Fruit fly (Drosophila melanogaster) whole organism, embryonic: Measurements from ENCODE around the gene Pig1.
A peak's percentile ranks its signal among the peaks of the same experiment; 100 is the strongest.

Experiments
- Atf-2 ChIP-seq: fragments of 200-800 bp; sonication (Bioruptor generic); optimal IDR thresholded peaks from 2 replicates; lab custom pipeline; 2016; ENCODE audit warnings: missing biosample characterization, missing genetic modification characterization
- C15 ChIP-seq: fragments of 200-800 bp; sonication (Bioruptor generic); IDR thresholded peaks from 3 replicates; pipeline ENCODE4 v1.3.6; 2022; ENCODE audit warnings: missing biosample characterization, missing genetic modification characterization
- CG10431 ChIP-seq: fragments of 200-800 bp; sonication (Bioruptor generic); optimal IDR thresholded peaks from 3 replicates; lab custom pipeline; 2018; ENCODE audit warnings: missing biosample characterization, mild to moderate bottlenecking, missing genetic modification characterization
- CG11504 ChIP-seq: fragments of 200-800 bp; sonication (Bioruptor generic); optimal IDR thresholded peaks from 3 replicates; lab custom pipeline; 2019; ENCODE audit warnings: missing biosample characterization, mild to moderate bottlenecking, missing genetic modification characterization, moderate library complexity
- CG11695 ChIP-seq: fragments of 200-800 bp; sonication (Bioruptor generic); IDR thresholded peaks from 3 replicates; pipeline ENCODE4 v1.3.6; 2022; ENCODE audit warnings: missing biosample characterization, missing genetic modification characterization
- CG12744 ChIP-seq: fragments of 200-800 bp; sonication (Bioruptor generic); optimal IDR thresholded peaks from 2 replicates; lab custom pipeline; 2016; ENCODE audit warnings: missing biosample characterization, missing genetic modification characterization
- CG14710 ChIP-seq: fragments of 200-800 bp; sonication (Bioruptor generic); optimal IDR thresholded peaks from 3 replicates; lab custom pipeline; 2019; ENCODE audit warnings: missing biosample characterization, mild to moderate bottlenecking, missing genetic modification characterization, moderate library complexity
- CG1602 ChIP-seq: fragments of 200-800 bp; sonication (Bioruptor generic); optimal IDR thresholded peaks from 3 replicates; lab custom pipeline; 2016; ENCODE audit warnings: missing biosample characterization, missing genetic modification characterization
- CG16813 ChIP-seq: fragments of 200-800 bp; sonication (Bioruptor generic); IDR thresholded peaks from 3 replicates; pipeline ENCODE4 v1.3.6; 2022; ENCODE audit warnings: missing biosample characterization, missing genetic modification characterization; ENCODE audit not compliant: partially characterized antibody
- CG32772 ChIP-seq: fragments of 200-800 bp; sonication (Bioruptor generic); IDR thresholded peaks from 2 replicates; pipeline ENCODE4 v1.3.6; 2022; ENCODE audit warnings: missing biosample characterization, missing genetic modification characterization
- CG3847 ChIP-seq: fragments of 200-800 bp; sonication (Bioruptor generic); IDR thresholded peaks from 2 replicates; pipeline ENCODE4 v1.3.6; 2022; ENCODE audit warnings: missing biosample characterization, missing genetic modification characterization
- CG4820 ChIP-seq: fragments of 200-800 bp; sonication (Bioruptor generic); optimal IDR thresholded peaks from 3 replicates; lab custom pipeline; 2016; ENCODE audit warnings: missing biosample characterization, missing genetic modification characterization
- CG7839 ChIP-seq: fragments of 200-800 bp; sonication (Bioruptor generic); optimal IDR thresholded peaks from 3 replicates; lab custom pipeline; 2018; ENCODE audit warnings: missing biosample characterization, mild to moderate bottlenecking, missing genetic modification characterization, moderate library complexity
- CG7987 ChIP-seq: fragments of 200-800 bp; sonication (Bioruptor generic); optimal IDR thresholded peaks from 2 replicates; lab custom pipeline; 2018; ENCODE audit warnings: missing biosample characterization, mild to moderate bottlenecking, missing genetic modification characterization, moderate library complexity
- CG8281 ChIP-seq: fragments of 200-800 bp; sonication (Bioruptor generic); optimal IDR thresholded peaks from 2 replicates; lab custom pipeline; 2018; ENCODE audit warnings: missing biosample characterization, mild to moderate bottlenecking, missing genetic modification characterization, moderate library complexity
- CG9609 ChIP-seq: fragments of 200-800 bp; sonication (Bioruptor generic); optimal IDR thresholded peaks from 3 replicates; lab custom pipeline; 2016; ENCODE audit warnings: missing biosample characterization, missing genetic modification characterization
- CrebB ChIP-seq: fragments of 200-800 bp; sonication (Bioruptor generic); optimal IDR thresholded peaks from 3 replicates; lab custom pipeline; 2018; ENCODE audit warnings: missing biosample characterization, mild to moderate bottlenecking, missing genetic modification characterization
- HLH54F ChIP-seq: fragments of 200-800 bp; sonication (Bioruptor generic); optimal IDR thresholded peaks from 3 replicates; lab custom pipeline; 2016; ENCODE audit warnings: missing biosample characterization, missing genetic modification characterization
- HmgZ ChIP-seq: fragments of 200-800 bp; sonication (Bioruptor generic); optimal IDR thresholded peaks from 2 replicates; lab custom pipeline; 2018; ENCODE audit warnings: missing biosample characterization, mild to moderate bottlenecking, missing genetic modification characterization
- Hsf ChIP-seq: fragments of 200-800 bp; sonication (Bioruptor generic); optimal IDR thresholded peaks from 3 replicates; lab custom pipeline; 2016; ENCODE audit warnings: missing biosample characterization, missing genetic modification characterization
- Lim3 ChIP-seq: fragments of 200-800 bp; sonication (Bioruptor generic); IDR thresholded peaks from 2 replicates; pipeline ENCODE4 v1.3.6; 2022; ENCODE audit warnings: missing biosample characterization, missing genetic modification characterization
- NC2α ChIP-seq: fragments of 200-800 bp; sonication (Bioruptor generic); optimal IDR thresholded peaks from 2 replicates; lab custom pipeline; 2016; ENCODE audit warnings: missing biosample characterization, missing genetic modification characterization
- NC2β ChIP-seq: fragments of 200-800 bp; sonication (Bioruptor generic); optimal IDR thresholded peaks from 2 replicates; lab custom pipeline; 2016; ENCODE audit warnings: missing biosample characterization, missing genetic modification characterization
- Nf-YB ChIP-seq: fragments of 200-800 bp; sonication (Bioruptor generic); optimal IDR thresholded peaks from 3 replicates; lab custom pipeline; 2019; ENCODE audit warnings: missing biosample characterization, mild to moderate bottlenecking, missing genetic modification characterization, moderate library complexity
- Ptx1 ChIP-seq: fragments of 200-800 bp; sonication (Bioruptor generic); IDR thresholded peaks from 2 replicates; pipeline ENCODE4 v1.3.6; 2022; ENCODE audit warnings: missing biosample characterization, missing genetic modification characterization
- Side ChIP-seq: fragments of 200-800 bp; sonication (Bioruptor generic); optimal IDR thresholded peaks from 2 replicates; lab custom pipeline; 2016; ENCODE audit warnings: missing biosample characterization, missing genetic modification characterization
- Sry-δ ChIP-seq: fragments of 200-800 bp; sonication (Bioruptor generic); optimal IDR thresholded peaks from 2 replicates; lab custom pipeline; 2016; ENCODE audit warnings: missing biosample characterization, missing genetic modification characterization
- Ssrp ChIP-seq: fragments of 200-800 bp; sonication (Bioruptor generic); optimal IDR thresholded peaks from 2 replicates; lab custom pipeline; 2018; ENCODE audit warnings: missing biosample characterization, mild to moderate bottlenecking, missing genetic modification characterization, moderate library complexity
- btn ChIP-seq: fragments of 200-800 bp; sonication (Bioruptor generic); optimal IDR thresholded peaks from 2 replicates; lab custom pipeline; 2016; ENCODE audit warnings: missing biosample characterization, missing genetic modification characterization
- dm ChIP-seq: fragments of 200-800 bp; sonication (Bioruptor generic); optimal IDR thresholded peaks from 3 replicates; lab custom pipeline; 2016; ENCODE audit warnings: missing biosample characterization, missing genetic modification characterization
- exex ChIP-seq: fragments of 200-800 bp; sonication (Bioruptor generic); optimal IDR thresholded peaks from 4 replicates; lab custom pipeline; 2018; ENCODE audit warnings: missing biosample characterization, mild to moderate bottlenecking, missing genetic modification characterization, moderate library complexity
- eyg ChIP-seq: fragments of 200-800 bp; sonication (Bioruptor generic); optimal IDR thresholded peaks from 3 replicates; lab custom pipeline; 2016; ENCODE audit warnings: missing biosample characterization, missing genetic modification characterization
- grau ChIP-seq: fragments of 200-800 bp; optimal IDR thresholded peaks from 3 replicates; lab custom pipeline; 2019; ENCODE audit warnings: missing biosample characterization, mild to moderate bottlenecking, missing genetic modification characterization, moderate library complexity
- gsb ChIP-seq: fragments of 200-800 bp; sonication (Bioruptor generic); IDR thresholded peaks from 2 replicates; pipeline ENCODE4 v1.3.6; 2022; ENCODE audit warnings: missing biosample characterization, missing genetic modification characterization
- gt ChIP-seq: fragments of 200-800 bp; sonication (Bioruptor generic); IDR thresholded peaks from 2 replicates; pipeline ENCODE4 v1.3.6; 2022; ENCODE audit warnings: missing biosample characterization, missing genetic modification characterization
- hbn ChIP-seq: fragments of 200-800 bp; sonication (Bioruptor generic); IDR thresholded peaks from 2 replicates; pipeline ENCODE4 v1.3.6; 2022; ENCODE audit warnings: missing biosample characterization, missing genetic modification characterization; ENCODE audit not compliant: partially characterized antibody
- hkb ChIP-seq, 2 experiments: fragments of 200-800 bp in 1 of 2; fragments of >200 bp in 1 of 2; sonication (Bioruptor generic) in 1 of 2; IDR thresholded peaks in 1 of 2; optimal IDR thresholded peaks in 1 of 2; 2 replicates each; pipeline versions ENCODE4 v1.3.6 to Lab custom; 2017 to 2022; ENCODE audit warnings: missing biosample characterization in 1 of 2, missing genetic modification characterization in 1 of 2
- maf-S ChIP-seq: fragments of 200-800 bp; sonication (Bioruptor generic); optimal IDR thresholded peaks from 2 replicates; lab custom pipeline; 2016; ENCODE audit warnings: missing biosample characterization, missing genetic modification characterization
- mam ChIP-seq: fragments of 200-800 bp; sonication (Bioruptor generic); optimal IDR thresholded peaks from 3 replicates; lab custom pipeline; 2016; ENCODE audit warnings: missing biosample characterization, missing genetic modification characterization
- onecut ChIP-seq: fragments of 200-800 bp; sonication (Bioruptor generic); IDR thresholded peaks from 2 replicates; pipeline ENCODE4 v1.3.6; 2022; ENCODE audit warnings: missing biosample characterization, missing genetic modification characterization
- pfk ChIP-seq: fragments of 200-800 bp; sonication (Bioruptor generic); optimal IDR thresholded peaks from 2 replicates; lab custom pipeline; 2018; ENCODE audit warnings: missing biosample characterization, mild to moderate bottlenecking, missing genetic modification characterization, moderate library complexity
- prd ChIP-seq, 3 experiments: fragments of >200 bp in 2 of 3; fragments of 200-800 bp in 1 of 3; sonication (Bioruptor generic) in 1 of 3; optimal IDR thresholded peaks in 2 of 3; IDR thresholded peaks in 1 of 3; 2 replicates in 2 of 3; 3 replicates in 1 of 3; pipeline versions ENCODE4 v1.3.6 to Lab custom; 2017 to 2022; ENCODE audit warnings: missing biosample characterization in 1 of 3, missing genetic modification characterization in 1 of 3
- row ChIP-seq: fragments of 200-800 bp; sonication (Bioruptor generic); IDR thresholded peaks from 3 replicates; pipeline ENCODE4 v1.3.6; 2022; ENCODE audit warnings: missing biosample characterization, missing genetic modification characterization
- slou ChIP-seq: fragments of 200-800 bp; sonication (Bioruptor generic); optimal IDR thresholded peaks from 3 replicates; lab custom pipeline; 2016; ENCODE audit warnings: missing biosample characterization, missing genetic modification characterization
- sqz ChIP-seq: fragments of 200-800 bp; sonication (Bioruptor generic); optimal IDR thresholded peaks from 3 replicates; lab custom pipeline; 2018; ENCODE audit warnings: missing biosample characterization, mild to moderate bottlenecking, missing genetic modification characterization
- tgo ChIP-seq: fragments of 200-800 bp; sonication (Bioruptor generic); IDR thresholded peaks from 3 replicates; pipeline ENCODE4 v1.3.6; 2022; ENCODE audit warnings: missing biosample characterization, missing genetic modification characterization
- toy ChIP-seq: fragments of 200-800 bp; sonication (Bioruptor generic); IDR thresholded peaks from 2 replicates; pipeline ENCODE4 v1.3.6; 2022; ENCODE audit warnings: missing biosample characterization, missing genetic modification characterization
- zen2 ChIP-seq: fragments of 200-800 bp; sonication (Bioruptor generic); IDR thresholded peaks from 3 replicates; pipeline ENCODE4 v1.3.6; 2022; ENCODE audit warnings: missing biosample characterization, missing genetic modification characterization; ENCODE audit not compliant: partially characterized antibody

Gene Pig1

dm6 chrX:3205887-3206794, 42.9 kb downstream of the Pig1 start (continued):
- TF ChIP-seq CrebB (tag; lab: Kevin White, UChicago) (peak; percentile 32), Ssrp (tag; lab: Kevin White, UChicago) (peak; percentile 36), row (GFP tag; lab: Robert Waterston, UW) (peak; percentile 77), toy (GFP tag; lab: Robert Waterston, UW) (0 out of 2 replicates have a peak, but pooled peaks have one; percentile 46), NC2α (GFP tag; lab: Kevin White, UChicago) (no peak), CG10431 (GFP tag; lab: Kevin White, UChicago) (no peak), CG7839 (peak; percentile 71), CG3847 (GFP tag; lab: Robert Waterston, UW) (peak; percentile 71), CG4820 (GFP tag; lab: Kevin White, UChicago) (peak; percentile 46), CG12744 (GFP tag; lab: Kevin White, UChicago) (peak; percentile 38), dm (GFP tag; lab: Kevin White, UChicago) (no peak), C15 (0 out of 3 replicates have a peak, but pooled peaks have one; percentile 12), grau (tag; lab: Kevin White, UChicago) (peak; percentile 43), CG9609 (GFP tag; lab: Kevin White, UChicago) (peak; percentile 60), CG1602 (GFP tag; lab: Kevin White, UChicago) (peak; percentile 17), maf-S (peak; percentile 55), eyg (GFP tag; lab: Kevin White, UChicago) (peak; percentile 10), exex (no peak), hkb (optimal IDR thresholded peaks at IDR 0.05; lab: Kevin White, UChicago) (no peak), hkb (GFP tag; IDR thresholded peaks at IDR 0.05; lab: Robert Waterston, UW) (peak; percentile 81), mam (GFP tag; lab: Kevin White, UChicago) (peak; percentile 71), hbn (GFP tag; lab: Robert Waterston, UW) (no peak), prd (optimal IDR thresholded peaks at IDR 0.05; lab: Kevin White, UChicago) (no peak), prd (GFP tag; IDR thresholded peaks at IDR 0.05; lab: Robert Waterston, UW) (peak; percentile 68), tgo (GFP tag; lab: Robert Waterston, UW) (peak; percentile 61), CG14710 (tag; lab: Kevin White, UChicago) (no peak), gt (GFP tag; lab: Robert Waterston, UW) (0 out of 2 replicates have a peak, but pooled peaks have one; percentile 49), Side (GFP tag; lab: Kevin White, UChicago) (peak; percentile 27), zen2 (GFP tag; lab: Robert Waterston, UW) (no peak), Ptx1 (GFP tag; lab: Robert Waterston, UW) (peak; percentile 66), NC2β (GFP tag; lab: Kevin White, UChicago) (peak; percentile 56), CG7987 (GFP tag; lab: Kevin White, UChicago) (no peak), CG16813 (GFP tag; lab: Robert Waterston, UW) (no peak), Nf-YB (GFP tag; lab: Kevin White, UChicago) (no peak), slou (peak; percentile 45), Hsf (GFP tag; lab: Kevin White, UChicago) (peak; percentile 57), gsb (GFP tag; lab: Robert Waterston, UW) (peak; percentile 61), CG32772 (GFP tag; lab: Robert Waterston, UW) (peak; percentile 77), btn (GFP tag; lab: Kevin White, UChicago) (peak; percentile 19), sqz (GFP tag; lab: Kevin White, UChicago) (peak; percentile 55), onecut (GFP tag; lab: Robert Waterston, UW) (peak; percentile 79), Lim3 (GFP tag; lab: Robert Waterston, UW) (no peak), HLH54F (GFP tag; lab: Kevin White, UChicago) (peak; percentile 49), CG11504 (tag; lab: Kevin White, UChicago) (peak; percentile 68), HmgZ (tag; lab: Kevin White, UChicago) (no peak), Sry-δ (peak; percentile 3), pfk (no peak), Atf-2 (GFP tag; lab: Kevin White, UChicago) (peak; percentile 56), CG8281 (tag; lab: Kevin White, UChicago) (peak; percentile 14), CG11695 (GFP tag; lab: Robert Waterston, UW) (peak; percentile 78)
